Worm (Caenorhabditis elegans) whole organism, young adult: ENCODE data around the gene anmt-3.
A peak's percentile ranks its signal among the peaks of the same experiment; 100 is the strongest.

Experiments
- F22D6.2 ChIP-seq: sonication (generic microtip); optimal IDR thresholded peaks from 2 replicates; lab custom pipeline; 2016; ENCODE audit warnings: mild to moderate bottlenecking, missing genetic modification characterization, missing compliant biosample characterization
- F57A8.1 ChIP-seq: fragments of 200-800 bp; sonication (Bioruptor generic); optimal IDR thresholded peaks from 2 replicates; lab custom pipeline; 2018; ENCODE audit warnings: mild to moderate bottlenecking, missing genetic modification characterization, moderate library complexity, missing compliant biosample characterization
- F57C9.4 ChIP-seq: sonication (generic microtip); optimal IDR thresholded peaks from 2 replicates; lab custom pipeline; 2017; ENCODE audit warnings: mild to moderate bottlenecking, missing genetic modification characterization, missing compliant biosample characterization
- akir-1 ChIP-seq: fragments of 200-800 bp; sonication (Bioruptor generic); optimal IDR thresholded peaks from 2 replicates; lab custom pipeline; 2018; ENCODE audit warnings: mild to moderate bottlenecking, missing genetic modification characterization, moderate library complexity, missing compliant biosample characterization
- attf-5 ChIP-seq: fragments of 200-800 bp; sonication (Bioruptor generic); optimal IDR thresholded peaks from 2 replicates; lab custom pipeline; 2018; ENCODE audit warnings: mild to moderate bottlenecking, missing genetic modification characterization, missing compliant biosample characterization
- attf-6 ChIP-seq: fragments of 200-800 bp; sonication (Bioruptor generic); IDR thresholded peaks from 2 replicates; pipeline ENCODE4 v1.3.6; 2022; ENCODE audit warnings: missing genetic modification reagents, missing genetic modification characterization, missing compliant biosample characterization
- cebp-2 ChIP-seq: fragments of 200-800 bp; sonication (Bioruptor generic); IDR thresholded peaks from 2 replicates; pipeline ENCODE4 v1.3.6; 2022; ENCODE audit warnings: missing genetic modification characterization, missing compliant biosample characterization
- ceh-100 ChIP-seq: fragments of 200-800 bp; sonication (Bioruptor generic); IDR thresholded peaks from 2 replicates; pipeline ENCODE4 v1.3.6; 2022; ENCODE audit warnings: missing genetic modification reagents, missing genetic modification characterization, missing compliant biosample characterization
- die-1 ChIP-seq: sonication (generic microtip); optimal IDR thresholded peaks from 2 replicates; lab custom pipeline; 2016; ENCODE audit warnings: missing genotype, mild to moderate bottlenecking, missing genetic modification characterization, missing compliant biosample characterization
- dpl-1 ChIP-seq: fragments of 150-350 bp; optimal IDR thresholded peaks from 2 replicates; lab custom pipeline; 2014; ENCODE audit warnings: missing biosample characterization, missing genetic modification reagents, missing genetic modification characterization
- egl-44 ChIP-seq: fragments of 200-800 bp; sonication (Bioruptor generic); IDR thresholded peaks from 2 replicates; pipeline ENCODE4 v1.3.6; 2022; ENCODE audit warnings: missing genetic modification reagents, missing genetic modification characterization, missing compliant biosample characterization
- ekl-4 ChIP-seq: fragments of 200-800 bp; sonication (Bioruptor generic); IDR thresholded peaks from 2 replicates; pipeline ENCODE4 v1.3.6; 2022; ENCODE audit warnings: missing genetic modification reagents, missing genetic modification characterization, missing compliant biosample characterization
- gei-17 ChIP-seq: fragments of 200-800 bp; sonication (Bioruptor generic); optimal IDR thresholded peaks from 2 replicates; lab custom pipeline; 2018; ENCODE audit warnings: mild to moderate bottlenecking, missing genetic modification characterization, missing compliant biosample characterization
- hlh-26 ChIP-seq: fragments of 200-800 bp; sonication (Bioruptor generic); conservative IDR thresholded peaks from 2 replicates; pipeline ENCODE4 v1.3.6; 2022; ENCODE audit warnings: missing genetic modification reagents, missing genetic modification characterization, missing compliant biosample characterization
- let-607 ChIP-seq, 2 experiments: fragments of 200-800 bp in 1 of 2; sonication (Bioruptor generic) in 1 of 2; sonication (generic microtip) in 1 of 2; optimal IDR thresholded peaks; 2 replicates each; lab custom pipeline; 2016 to 2018; ENCODE audit warnings: mild to moderate bottlenecking in 2 of 2, missing compliant biosample characterization in 2 of 2, missing genetic modification characterization in 2 of 2, moderate library complexity in 2 of 2, missing genotype in 1 of 2
- lin-35 ChIP-seq, 3 experiments: fragments of 150-350 bp in 2 of 3; sonication (generic microtip) in 1 of 3; optimal IDR thresholded peaks; 2 replicates each; lab custom pipeline; 2014 to 2018; ENCODE audit warnings: missing biosample characterization in 3 of 3, missing genetic modification characterization in 3 of 3, missing genetic modification reagents in 3 of 3
- lin-40 ChIP-seq: sonication (generic microtip); optimal IDR thresholded peaks from 2 replicates; lab custom pipeline; 2016; ENCODE audit warnings: missing genetic modification characterization, mild to moderate bottlenecking, missing compliant biosample characterization, missing genotype, missing genetic modification reagents
- lsl-1 ChIP-seq: fragments of 200-800 bp; sonication (Bioruptor generic); optimal IDR thresholded peaks from 2 replicates; lab custom pipeline; 2018; ENCODE audit warnings: mild to moderate bottlenecking, missing genetic modification characterization, moderate library complexity, missing compliant biosample characterization
- lsy-27 ChIP-seq: sonication (generic microtip); optimal IDR thresholded peaks from 2 replicates; lab custom pipeline; 2017; ENCODE audit warnings: missing genetic modification characterization, mild to moderate bottlenecking, missing compliant biosample characterization, antibody characterized with exemption, missing genotype, borderline replicate concordance; ENCODE audit not compliant: insufficient read depth
- madf-6 ChIP-seq: fragments of 200-800 bp; sonication (Bioruptor generic); IDR thresholded peaks from 2 replicates; pipeline ENCODE4 v1.3.6; 2022; ENCODE audit warnings: missing genetic modification reagents, missing genetic modification characterization, missing compliant biosample characterization
- nfya-1 ChIP-seq: sonication (generic microtip); optimal IDR thresholded peaks from 2 replicates; lab custom pipeline; 2017; ENCODE audit warnings: antibody characterized with exemption, missing compliant biosample characterization, missing genetic modification characterization, borderline replicate concordance; ENCODE audit not compliant: insufficient read depth
- nfya-2 ChIP-seq: fragments of 200-800 bp; sonication (Bioruptor generic); IDR thresholded peaks from 2 replicates; pipeline ENCODE4 v1.3.6; 2022; ENCODE audit warnings: missing genetic modification reagents, missing genetic modification characterization, missing compliant biosample characterization
- nfyb-1 ChIP-seq: fragments of 200-800 bp; sonication (Bioruptor generic); IDR thresholded peaks from 2 replicates; pipeline ENCODE4 v1.3.6; 2022; ENCODE audit warnings: missing genetic modification reagents, missing genetic modification characterization, missing compliant biosample characterization
- nhr-80 ChIP-seq: sonication (generic microtip); optimal IDR thresholded peaks from 2 replicates; lab custom pipeline; 2016; ENCODE audit warnings: missing genetic modification characterization, missing compliant biosample characterization
- nhr-90 ChIP-seq: sonication (generic microtip); optimal IDR thresholded peaks from 2 replicates; lab custom pipeline; 2016; ENCODE audit warnings: missing genotype, mild to moderate bottlenecking, missing genetic modification characterization, missing compliant biosample characterization
- pha-4 ChIP-seq: fragments of 150-350 bp; sonication (generic microtip); optimal IDR thresholded peaks from 2 replicates; lab custom pipeline; 2014; ENCODE audit warnings: missing biosample characterization, missing genetic modification reagents, missing genetic modification characterization
- repo-1 ChIP-seq: sonication (generic microtip); optimal IDR thresholded peaks from 2 replicates; lab custom pipeline; 2017; ENCODE audit warnings: mild to moderate bottlenecking, missing genetic modification characterization, missing compliant biosample characterization
- rpc-1 ChIP-seq, 2 experiments: fragments of 150-350 bp in 1 of 2; sonication (generic microtip) in 1 of 2; optimal IDR thresholded peaks; 2 replicates each; lab custom pipeline; 2014 to 2018; ENCODE audit warnings: missing biosample characterization in 1 of 2, missing genetic modification characterization in 1 of 2, missing genetic modification reagents in 1 of 2, missing genotype in 1 of 2
- snpc-3.4 ChIP-seq: sonication (generic microtip); optimal IDR thresholded peaks from 2 replicates; lab custom pipeline; 2017; ENCODE audit warnings: missing genetic modification characterization, mild to moderate bottlenecking, missing compliant biosample characterization, antibody characterized with exemption, moderate library complexity, missing genotype, missing genetic modification reagents
- tbx-9 ChIP-seq: sonication (generic microtip); optimal IDR thresholded peaks from 2 replicates; lab custom pipeline; 2016; ENCODE audit warnings: borderline replicate concordance, missing genetic modification characterization, inconsistent platforms, missing compliant biosample characterization
- unc-130 ChIP-seq: sonication (generic microtip); optimal IDR thresholded peaks from 2 replicates; lab custom pipeline; 2016; ENCODE audit warnings: missing genetic modification reagents, missing genetic modification characterization, missing compliant biosample characterization
- xnd-1 ChIP-seq: sonication (generic microtip); optimal IDR thresholded peaks from 2 replicates; lab custom pipeline; 2016; ENCODE audit warnings: missing genotype, missing genetic modification reagents, missing genetic modification characterization, missing compliant biosample characterization

The anmt-3 gene

DNA sequence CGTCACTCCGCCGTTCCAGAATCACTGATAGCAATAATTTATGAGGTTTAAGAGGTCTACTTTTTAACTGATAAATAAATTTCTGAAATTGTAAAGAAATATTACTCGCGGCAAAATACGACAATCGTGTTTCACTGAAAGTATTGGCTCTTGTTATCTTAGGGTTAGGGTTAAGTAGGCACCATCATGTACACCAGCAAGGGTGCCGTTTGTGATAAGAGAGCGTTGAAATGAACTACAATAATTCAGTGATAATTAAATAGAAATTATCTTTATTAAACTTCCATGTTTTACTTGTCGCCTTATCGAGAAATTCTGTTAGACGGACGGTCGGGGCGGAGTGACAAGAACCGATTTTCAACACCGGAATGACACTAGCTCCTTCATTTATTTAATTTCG, 32.5 kb downstream of the anmt-3 start:
- TF ChIP-seq nfyb-1 (GFP tag; lab: Robert Waterston, UW): no peak
- no peak for TF ChIP-seq egl-44 (GFP tag; lab: Robert Waterston, UW)
- TF ChIP-seq let-607 (tag; optimal IDR thresholded peaks at IDR 0.05; lab: Kevin White, UChicago): peak in 1 of 2 experiments; percentile 6
- TF ChIP-seq die-1 (tag; lab: Kevin White, UChicago): no peak
- TF ChIP-seq tbx-9 (tag; lab: Kevin White, UChicago): no peak
- TF ChIP-seq snpc-3.4 (tag; lab: Kevin White, UChicago): no peak
- TF ChIP-seq nhr-80 (tag; lab: Kevin White, UChicago): peak; percentile 87

DNA sequence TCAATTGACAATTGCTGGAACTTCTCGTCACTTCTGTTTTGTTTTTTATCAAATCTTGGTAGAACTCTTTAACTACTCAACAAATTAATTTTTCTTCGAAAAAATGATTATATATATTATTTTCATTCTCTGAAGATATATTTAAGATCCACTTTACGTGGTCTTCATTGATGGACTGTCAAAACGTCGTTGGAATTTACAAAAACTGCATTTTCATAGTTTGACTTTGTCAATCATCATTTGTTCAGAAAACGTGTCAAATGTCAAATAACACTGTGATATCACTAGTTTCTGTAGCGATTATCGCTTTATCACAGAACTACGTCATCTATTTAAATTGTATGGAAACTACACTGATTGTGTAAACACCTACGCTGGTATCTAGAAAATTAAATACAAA, 33.7 kb downstream of the anmt-3 start:
- TF ChIP-seq F57A8.1 (no peak), rpc-1 (optimal IDR thresholded peaks at IDR 0.05; lab: Kevin White, UChicago) (no peak), rpc-1 (tag; optimal IDR thresholded peaks at IDR 0.05; lab: Kevin White, UChicago) (no peak), nhr-90 (tag; lab: Kevin White, UChicago) (no peak), xnd-1 (tag; lab: Kevin White, UChicago) (no peak), nfya-1 (tag; lab: Kevin White, UChicago) (no peak), lin-40 (no peak)

DNA sequence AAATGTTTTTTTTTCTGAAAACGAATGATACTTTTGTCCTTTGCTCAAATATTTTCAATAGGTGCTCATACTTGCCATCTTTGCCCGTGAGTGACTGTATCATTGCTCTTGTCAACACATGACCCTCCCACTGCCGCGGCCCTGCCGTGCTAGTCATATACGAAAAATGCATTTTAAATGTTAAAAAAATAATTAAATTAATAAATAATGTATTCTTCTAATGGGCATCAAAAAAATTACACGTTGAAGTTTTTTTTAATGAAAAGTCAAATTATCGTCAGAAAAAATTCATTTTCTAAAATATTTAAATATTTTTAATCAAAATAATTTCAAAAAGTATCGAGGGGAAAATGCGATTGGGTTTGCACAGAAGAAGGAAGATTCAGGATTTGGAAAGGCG, 35.6 kb downstream of the anmt-3 start, which contains the start of gene C50H2.7:
Gene C50H2.7 (plus strand): TSS at position 301 of the 400 bp plus-strand sequence.
- TF ChIP-seq ekl-4 (GFP tag; lab: Robert Waterston, UW): no peak
- no peak for TF ChIP-seq akir-1 (GFP tag; lab: Kevin White, UChicago)
- no peak for TF ChIP-seq lsy-27 (tag; lab: Kevin White, UChicago)
- TF ChIP-seq gei-17 (GFP tag; lab: Kevin White, UChicago): no peak
- TF ChIP-seq lsl-1 (GFP tag; lab: Kevin White, UChicago): no peak
- no peak for TF ChIP-seq hlh-26 (GFP tag; lab: Robert Waterston, UW)
- TF ChIP-seq F57C9.4: no peak
- no peak for TF ChIP-seq snpc-3.4 (tag; lab: Kevin White, UChicago)
- TF ChIP-seq nfya-2 (GFP tag; lab: Robert Waterston, UW): no peak
- TF ChIP-seq attf-6: no peak
- no peak for TF ChIP-seq repo-1 (tag; lab: Kevin White, UChicago)
- TF ChIP-seq, all 124 proteins: peak for 0

DNA sequence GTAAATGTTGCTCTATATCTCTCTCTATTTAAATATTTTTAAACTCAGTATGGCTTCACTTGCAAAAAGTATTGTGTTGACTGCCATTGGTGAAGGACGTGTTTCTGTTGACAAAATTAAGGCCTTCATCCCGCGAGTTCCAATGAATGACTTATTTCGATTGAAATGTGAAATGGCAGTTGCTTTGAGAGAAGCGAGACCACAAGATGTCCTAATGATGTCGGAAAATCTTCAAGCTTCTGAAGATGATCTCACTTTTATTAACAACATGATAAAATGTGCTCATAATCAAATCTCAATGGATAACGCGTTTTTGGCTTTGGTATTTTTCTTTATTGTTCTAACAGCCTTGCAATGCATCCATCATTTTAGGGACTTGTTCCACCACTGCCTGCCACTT, 36.8 kb downstream of the anmt-3 start, which contains the start of gene ceh-75:
Gene ceh-75 (plus strand): TSS at position 50 of the 400 bp plus-strand sequence.
- TF ChIP-seq pha-4 (tag; lab: Kevin White, UChicago): no peak
- TF ChIP-seq madf-6: no peak
- no peak for TF ChIP-seq xnd-1 (tag; lab: Kevin White, UChicago)
- no peak for TF ChIP-seq lin-35 (GFP tag; optimal IDR thresholded peaks at IDR 0.05; lab: Kevin White, UChicago)
- TF ChIP-seq dpl-1: no peak
- TF ChIP-seq attf-5 (GFP tag; lab: Kevin White, UChicago): no peak
- TF ChIP-seq unc-130: no peak
- no peak for TF ChIP-seq F22D6.2 (tag; lab: Kevin White, UChicago)
- no peak for TF ChIP-seq ceh-100 (GFP tag; lab: Robert Waterston, UW)
- TF ChIP-seq cebp-2 (GFP tag; lab: Robert Waterston, UW): no peak
- TF ChIP-seq, all 124 proteins: peak for 0
